Fruit fly (Drosophila melanogaster) whole organism, wandering third instar larva: ENCODE results near the gene CG13408.

Source experiments
- CG32264 ChIP-seq: fragments of 200-800 bp; sonication (Bioruptor generic); optimal IDR thresholded peaks from 2 replicates; lab custom pipeline; 2016; ENCODE audit warnings: missing biosample characterization, missing genetic modification characterization
- CG9705 ChIP-seq: fragments of 200-800 bp; sonication (Bioruptor generic); optimal IDR thresholded peaks from 2 replicates; lab custom pipeline; 2018; ENCODE audit warnings: missing biosample characterization, mild to moderate bottlenecking, missing genetic modification characterization
- CrebA ChIP-seq: fragments of 200-800 bp; sonication (Bioruptor generic); optimal IDR thresholded peaks from 2 replicates; lab custom pipeline; 2016; ENCODE audit warnings: missing biosample characterization, mild to moderate bottlenecking, missing genetic modification characterization, borderline replicate concordance
- Dfd ChIP-seq: fragments of >200 bp; optimal IDR thresholded peaks from 2 replicates; lab custom pipeline; 2017; ENCODE audit warnings: missing biosample characterization, missing genetic modification characterization
- Dif ChIP-seq: fragments of 200-275, 200-300 bp; sonication (Bioruptor generic); optimal IDR thresholded peaks from 2 replicates; lab custom pipeline; 2018; ENCODE audit warnings: missing biosample characterization, missing genetic modification characterization; ENCODE audit not compliant: partially characterized antibody
- GATAd ChIP-seq: sonication (Bioruptor generic); optimal IDR thresholded peaks from 2 replicates; lab custom pipeline; 2016; ENCODE audit warnings: missing biosample characterization, missing genetic modification characterization
- HLH106 ChIP-seq: fragments of 200-800 bp; optimal IDR thresholded peaks from 3 replicates; lab custom pipeline; 2019; ENCODE audit warnings: missing biosample characterization, mild to moderate bottlenecking, missing genetic modification characterization, moderate library complexity
- Hnf4 ChIP-seq: fragments of 200-800 bp; sonication (Bioruptor generic); optimal IDR thresholded peaks from 2 replicates; lab custom pipeline; 2016; ENCODE audit warnings: missing biosample characterization, mild to moderate bottlenecking, missing genetic modification characterization
- Hr78 ChIP-seq: fragments of >200 bp; optimal IDR thresholded peaks from 2 replicates; lab custom pipeline; 2017; ENCODE audit warnings: missing biosample characterization, missing genetic modification characterization
- Hr83 ChIP-seq: fragments of 200-300 bp; sonication (Bioruptor generic); optimal IDR thresholded peaks from 2 replicates; lab custom pipeline; 2016; ENCODE audit warnings: missing biosample characterization, mild to moderate bottlenecking, missing genetic modification characterization, moderate library complexity; ENCODE audit not compliant: poor library complexity, severe bottlenecking
- Mio ChIP-seq: sonication (Bioruptor generic); optimal IDR thresholded peaks from 2 replicates; lab custom pipeline; 2016; ENCODE audit warnings: missing biosample characterization, missing genetic modification characterization
- Myc ChIP-seq: fragments of >200 bp; optimal IDR thresholded peaks from 2 replicates; lab custom pipeline; 2017
- OdsH ChIP-seq: fragments of 200-800 bp; sonication (Bioruptor generic); optimal IDR thresholded peaks from 2 replicates; lab custom pipeline; 2016; ENCODE audit warnings: missing biosample characterization, mild to moderate bottlenecking, missing genetic modification characterization
- Rel ChIP-seq, 2 experiments: fragments of 200-800 bp; sonication (Bioruptor generic) in 1 of 2; optimal IDR thresholded peaks; 2 replicates in 1 of 2; 3 replicates in 1 of 2; lab custom pipeline; 2016 to 2019; ENCODE audit warnings: mild to moderate bottlenecking in 2 of 2, missing biosample characterization in 2 of 2, missing genetic modification characterization in 2 of 2, moderate library complexity in 1 of 2
- Sp1 ChIP-seq: fragments of 200-800 bp; sonication (Bioruptor generic); optimal IDR thresholded peaks from 3 replicates; lab custom pipeline; 2019; ENCODE audit warnings: missing biosample characterization, mild to moderate bottlenecking, missing genetic modification characterization, moderate library complexity
- Vsx2 ChIP-seq: fragments of 200-300, 225-300 bp; sonication (Bioruptor generic); optimal IDR thresholded peaks from 2 replicates; lab custom pipeline; 2018; ENCODE audit warnings: missing biosample characterization, missing genetic modification characterization; ENCODE audit not compliant: partially characterized antibody
- br ChIP-seq: fragments of 200-800 bp; sonication (Bioruptor generic); optimal IDR thresholded peaks from 2 replicates; lab custom pipeline; 2016; ENCODE audit warnings: missing biosample characterization, missing genetic modification characterization
- dl ChIP-seq, 2 experiments: fragments of 175-275, 200-275 bp in 1 of 2; fragments of 200-275 bp in 1 of 2; sonication (Bioruptor generic); optimal IDR thresholded peaks; lab custom pipeline; 2018; ENCODE audit warnings: mild to moderate bottlenecking in 2 of 2, missing biosample characterization in 2 of 2, missing genetic modification characterization in 2 of 2, moderate library complexity in 2 of 2; ENCODE audit not compliant: partially characterized antibody in 2 of 2, insufficient read depth in 1 of 2
- dmrt93B ChIP-seq: fragments of 200-800 bp; sonication (Bioruptor generic); optimal IDR thresholded peaks from 2 replicates; lab custom pipeline; 2018; ENCODE audit warnings: missing biosample characterization, mild to moderate bottlenecking, missing genetic modification characterization
- dsf ChIP-seq: sonication (Bioruptor generic); optimal IDR thresholded peaks from 2 replicates; lab custom pipeline; 2016; ENCODE audit warnings: missing biosample characterization, missing genetic modification characterization, borderline replicate concordance
- ey ChIP-seq: fragments of 200-800 bp; sonication (Bioruptor generic); optimal IDR thresholded peaks from 2 replicates; lab custom pipeline; 2016; ENCODE audit warnings: missing biosample characterization, missing genetic modification characterization
- foxo ChIP-seq, 2 experiments: fragments of 200-800 bp; sonication (Bioruptor generic); optimal IDR thresholded peaks; 2 replicates in 1 of 2; 3 replicates in 1 of 2; lab custom pipeline; 2016 to 2017; ENCODE audit warnings: missing biosample characterization in 2 of 2, missing genetic modification characterization in 2 of 2
- fru ChIP-seq: fragments of 200-800 bp; sonication (Bioruptor generic); optimal IDR thresholded peaks from 3 replicates; lab custom pipeline; 2016; ENCODE audit warnings: missing biosample characterization, mild to moderate bottlenecking, missing genetic modification characterization
- h ChIP-seq: fragments of 200-800 bp; sonication (Bioruptor generic); optimal IDR thresholded peaks from 3 replicates; lab custom pipeline; 2016; ENCODE audit warnings: missing biosample characterization, mild to moderate bottlenecking, missing genetic modification characterization
- jim ChIP-seq: fragments of 175-275, 200-325 bp; sonication (Bioruptor generic); optimal IDR thresholded peaks from 2 replicates; lab custom pipeline; 2016; ENCODE audit warnings: missing biosample characterization, mild to moderate bottlenecking, missing genetic modification characterization
- lola ChIP-seq: fragments of >200 bp; optimal IDR thresholded peaks from 2 replicates; lab custom pipeline; 2017; ENCODE audit warnings: missing biosample characterization, missing genetic modification characterization
- pan ChIP-seq: fragments of >200 bp; optimal IDR thresholded peaks from 2 replicates; lab custom pipeline; 2017
- psq ChIP-seq: fragments of 200-800 bp; sonication (Bioruptor generic); optimal IDR thresholded peaks from 3 replicates; lab custom pipeline; 2017; ENCODE audit warnings: missing biosample characterization, mild to moderate bottlenecking, missing genetic modification characterization, moderate library complexity
- rgr ChIP-seq: fragments of 200-800 bp; sonication (Bioruptor generic); optimal IDR thresholded peaks from 3 replicates; lab custom pipeline; 2016; ENCODE audit warnings: missing biosample characterization, mild to moderate bottlenecking, missing genetic modification characterization
- sage ChIP-seq: fragments of 200-800 bp; sonication (Bioruptor generic); optimal IDR thresholded peaks from 2 replicates; lab custom pipeline; 2016; ENCODE audit warnings: missing biosample characterization, mild to moderate bottlenecking, missing genetic modification characterization
- sv ChIP-seq: fragments of 200-800 bp; sonication (Bioruptor generic); optimal IDR thresholded peaks from 3 replicates; lab custom pipeline; 2016; ENCODE audit warnings: missing biosample characterization, missing genetic modification characterization
- tai ChIP-seq: sonication (Bioruptor generic); optimal IDR thresholded peaks from 2 replicates; lab custom pipeline; 2016; ENCODE audit warnings: missing biosample characterization, missing genetic modification characterization
- usp ChIP-seq: fragments of >200 bp; optimal IDR thresholded peaks from 2 replicates; lab custom pipeline; 2017; ENCODE audit warnings: missing biosample characterization, missing genetic modification characterization
- woc ChIP-seq: sonication (Bioruptor generic); optimal IDR thresholded peaks from 2 replicates; lab custom pipeline; 2016; ENCODE audit warnings: missing biosample characterization, mild to moderate bottlenecking, missing genetic modification characterization

Gene CG13408

DNA sequence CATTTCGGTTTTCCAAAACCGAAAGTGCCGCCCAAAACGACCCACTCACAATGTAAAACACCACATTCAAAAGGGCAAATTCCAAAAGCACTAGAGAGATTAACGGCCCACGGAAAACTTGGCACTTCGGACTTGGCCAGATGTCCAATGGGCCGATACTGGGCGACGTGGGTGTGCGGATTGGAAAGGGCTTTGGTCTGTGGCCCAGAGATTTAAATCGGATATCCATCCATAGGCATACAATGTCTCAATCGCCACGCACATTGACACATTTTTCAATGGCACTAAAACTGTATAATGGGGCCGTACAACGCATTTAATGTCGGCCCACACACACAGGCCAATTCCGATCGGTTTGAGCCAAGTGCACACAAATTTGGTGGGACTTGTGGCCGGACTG lies 39.8 kb upstream of the CG13408 start:
- no peak for TF ChIP-seq lola (GFP tag; lab: Kevin White, UChicago)
- no peak for TF ChIP-seq CrebA (GFP tag; lab: Kevin White, UChicago)
- TF ChIP-seq jim: no peak
- no peak for TF ChIP-seq tai (GFP tag; lab: Kevin White, UChicago)
- TF ChIP-seq ey (GFP tag; lab: Kevin White, UChicago): no peak
- no peak for TF ChIP-seq br
- TF ChIP-seq pan (lab: Kevin White, UChicago): no peak
- TF ChIP-seq Dif: no peak
- TF ChIP-seq h: no peak
- no peak for TF ChIP-seq rgr (GFP tag; lab: Kevin White, UChicago)
- TF ChIP-seq sv: no peak
- TF ChIP-seq Myc (lab: Kevin White, UChicago): no peak
- no peak for TF ChIP-seq sage
- TF ChIP-seq OdsH (GFP tag; lab: Kevin White, UChicago): no peak
- TF ChIP-seq Hr83: no peak
- TF ChIP-seq Dfd: no peak
- TF ChIP-seq dmrt93B (GFP tag; lab: Kevin White, UChicago): no peak

DNA sequence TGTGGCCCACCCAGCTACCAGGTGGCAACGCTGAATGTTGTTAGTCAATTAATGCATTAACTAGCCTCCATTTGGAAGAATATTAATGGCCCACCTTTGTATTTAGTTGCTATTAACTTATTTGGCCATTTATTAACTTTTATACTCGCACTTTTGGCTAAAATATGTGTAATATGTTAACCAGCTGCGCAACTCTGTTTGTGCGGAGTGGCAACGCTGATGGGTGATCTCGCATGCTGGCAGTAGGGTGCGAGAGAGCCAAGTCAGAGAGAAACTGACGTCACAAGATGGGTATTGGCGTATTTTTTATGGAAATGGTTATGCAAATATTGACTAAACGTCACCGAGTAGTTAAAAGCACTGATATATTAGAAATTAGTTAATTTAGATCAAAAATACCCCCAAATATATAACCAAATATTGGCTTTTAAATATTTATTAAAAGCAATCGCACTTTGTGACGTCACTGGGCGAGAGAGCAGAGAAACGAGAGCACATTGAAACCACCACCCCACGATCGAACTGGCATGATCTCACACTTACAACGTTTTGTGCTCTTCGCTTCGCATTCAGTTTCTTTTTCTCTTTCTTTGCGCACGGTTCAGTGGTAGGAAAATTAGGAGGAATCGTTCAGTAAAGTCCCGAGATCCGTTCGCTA lies 38.4 kb upstream of the CG13408 start, which contains the start of gene how:
TSS of gene how (plus strand) at position 567 of the 658 bp plus-strand sequence.
- TF ChIP-seq Dif (peak; percentile 33), Myc (lab: Kevin White, UChicago) (peak; percentile 23), HLH106 (tag; lab: Kevin White, UChicago) (peak; percentile 22), GATAd (GFP tag; lab: Kevin White, UChicago) (no peak), Hr78 (no peak), psq (GFP tag; lab: Kevin White, UChicago) (peak; percentile 83), foxo (GFP tag; optimal IDR thresholded peaks at IDR 0.05; lab: Kevin White, UChicago) (peak in 1 of 2 experiments; percentile 56), CG9705 (GFP tag; lab: Kevin White, UChicago) (peak; percentile 3), Rel (GFP tag; optimal IDR thresholded peaks at IDR 0.05; lab: Kevin White, UChicago) (no peak), Rel (tag; optimal IDR thresholded peaks at IDR 0.05; lab: Kevin White, UChicago) (peak; percentile 72), fru (GFP tag; lab: Kevin White, UChicago) (peak; percentile 8), rgr (GFP tag; lab: Kevin White, UChicago) (peak; percentile 11), Hnf4 (GFP tag; lab: Kevin White, UChicago) (peak; percentile 64), br (peak; percentile 26), dmrt93B (GFP tag; lab: Kevin White, UChicago) (no peak), sv (no peak), Dfd (no peak), Sp1 (GFP tag; lab: Kevin White, UChicago) (peak; percentile 42), h (peak; percentile 36), woc (peak; percentile 96), dl (GFP tag; optimal IDR thresholded peaks at IDR 0.05; lab: Kevin White, UChicago; ENCODE audit: insufficient read depth in 1 of 2, partially characterized antibody in 2 of 2) (peak; percentile 38 to 45), ey (GFP tag; lab: Kevin White, UChicago) (peak; percentile 24)

- TF ChIP-seq HLH106 (tag; lab: Kevin White, UChicago): no peak
- TF ChIP-seq Vsx2 (GFP tag; lab: Kevin White, UChicago): no peak
- peak; percentile 74 for TF ChIP-seq Dif
- no peak for TF ChIP-seq rgr (GFP tag; lab: Kevin White, UChicago)
- TF ChIP-seq pan (lab: Kevin White, UChicago): no peak
- no peak for TF ChIP-seq GATAd (GFP tag; lab: Kevin White, UChicago)
- peak; percentile 82 for TF ChIP-seq psq (GFP tag; lab: Kevin White, UChicago)
- TF ChIP-seq lola (GFP tag; lab: Kevin White, UChicago): no peak
- TF ChIP-seq sage: peak; percentile 52
- TF ChIP-seq dmrt93B (GFP tag; lab: Kevin White, UChicago): no peak
- no peak for TF ChIP-seq CG32264
- peak; percentile 75 to 76 for TF ChIP-seq dl (GFP tag; optimal IDR thresholded peaks at IDR 0.05; lab: Kevin White, UChicago; ENCODE audit: insufficient read depth in 1 of 2, partially characterized antibody in 2 of 2)
- TF ChIP-seq Hr83: no peak
- TF ChIP-seq OdsH (GFP tag; lab: Kevin White, UChicago): no peak
- no peak for TF ChIP-seq h
- TF ChIP-seq Hr78: no peak
- no peak for TF ChIP-seq dsf (GFP tag; lab: Kevin White, UChicago)
- TF ChIP-seq Rel (GFP tag; optimal IDR thresholded peaks at IDR 0.05; lab: Kevin White, UChicago): no peak
- TF ChIP-seq Rel (tag; optimal IDR thresholded peaks at IDR 0.05; lab: Kevin White, UChicago): no peak
- no peak for TF ChIP-seq Mio
- no peak for TF ChIP-seq usp
- TF ChIP-seq, all 38 proteins: peak for 4
These were observed 37.8 kb upstream of the CG13408 start for dm6 chr3R:22042283-22042875.
